Worm (Caenorhabditis elegans): ENCODE results near the gene tsg-101.

Gene tsg-101

DNA sequence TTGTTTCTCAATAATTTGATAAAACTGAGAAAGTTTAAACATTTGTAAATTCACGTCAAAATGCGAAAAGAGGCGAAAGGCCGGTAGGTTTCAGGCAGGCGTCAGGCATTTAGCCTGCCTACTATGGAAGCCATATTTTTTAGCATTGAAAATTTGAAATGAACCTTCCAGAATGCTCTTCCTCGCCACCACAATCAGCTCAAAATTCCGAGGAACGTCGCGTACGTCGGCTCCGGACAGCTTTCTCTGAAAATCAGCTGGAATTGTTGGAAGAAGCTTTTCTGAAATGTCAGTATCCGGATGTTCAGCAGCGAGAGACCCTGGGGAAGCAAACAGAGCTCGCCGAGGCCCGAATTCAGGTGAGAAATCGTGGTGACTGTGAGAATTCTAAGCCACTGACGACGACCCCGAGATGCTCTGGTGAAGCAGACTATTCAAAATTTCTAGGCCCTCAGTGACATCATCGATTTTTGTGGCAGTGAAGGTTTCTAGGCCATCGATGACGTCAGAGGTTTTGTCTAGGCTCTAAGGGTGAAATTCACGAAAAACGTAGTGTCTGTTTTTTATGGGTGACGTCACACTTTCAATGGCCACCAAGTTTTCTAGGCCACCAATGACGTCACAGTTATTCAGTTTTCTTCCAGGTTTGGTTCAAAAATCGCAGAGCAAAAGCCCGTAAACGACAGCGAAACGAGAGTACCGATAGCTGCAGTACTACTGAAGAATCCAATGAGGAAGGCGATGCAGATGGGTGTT is 12.2 kb downstream of the tsg-101 start:
- TF ChIP-seq mxl-1 (tag; optimal IDR thresholded peaks at IDR 0.05) (no peak), ceh-58 (GFP tag; IDR thresholded peaks at IDR 0.05) (0 out of 2 replicates have a peak, but pooled peaks have one; percentile 35), lin-54 (GFP tag; optimal IDR thresholded peaks at IDR 0.05) (no peak), zfh-2 (GFP tag; conservative IDR thresholded peaks at IDR 0.05) (peak; percentile 47; the same call in 1 of the 2 replicates)

DNA sequence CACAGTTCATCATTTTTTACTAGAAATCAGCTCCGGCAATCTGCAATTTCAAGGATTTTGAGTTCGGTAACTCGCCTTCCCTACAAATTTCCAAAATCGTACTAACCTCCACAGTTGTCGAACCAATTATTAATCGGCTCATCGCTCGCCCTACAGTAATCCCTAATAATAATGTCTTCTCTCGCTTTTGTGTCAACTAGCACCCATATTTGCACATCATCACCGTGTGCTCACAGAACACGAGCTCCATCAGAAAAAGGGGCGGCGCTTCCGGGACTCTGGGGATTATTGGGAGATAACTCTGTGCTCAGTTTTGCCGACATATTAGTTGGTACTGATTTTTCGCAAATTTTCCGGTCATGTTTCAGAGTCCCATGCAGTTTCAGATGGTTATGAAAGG is 16.5 kb downstream of the tsg-101 start, which contains the start of gene ceh-53:
Gene ceh-53, plus strand, starts transcription at position 301 of the 400 bp plus-strand sequence.
- no peak for TF ChIP-seq F52B5.7 (tag; optimal IDR thresholded peaks at IDR 0.05)
- no peak for TF ChIP-seq lir-1 (GFP tag; conservative IDR thresholded peaks at IDR 0.05)
- TF ChIP-seq let-607 (tag; optimal IDR thresholded peaks at IDR 0.05), result no peak
- TF ChIP-seq B0336.3 (GFP tag; IDR thresholded peaks at IDR 0.05), result no peak
- no peak for TF ChIP-seq pbrm-1 (GFP tag; IDR thresholded peaks at IDR 0.05)
- TF ChIP-seq dox-1 (GFP tag; IDR thresholded peaks at IDR 0.05), result no peak
- no peak for TF ChIP-seq F33H1.4 (GFP tag; IDR thresholded peaks at IDR 0.05)
- no peak for TF ChIP-seq T26A5.8 (tag; optimal IDR thresholded peaks at IDR 0.05)

DNA sequence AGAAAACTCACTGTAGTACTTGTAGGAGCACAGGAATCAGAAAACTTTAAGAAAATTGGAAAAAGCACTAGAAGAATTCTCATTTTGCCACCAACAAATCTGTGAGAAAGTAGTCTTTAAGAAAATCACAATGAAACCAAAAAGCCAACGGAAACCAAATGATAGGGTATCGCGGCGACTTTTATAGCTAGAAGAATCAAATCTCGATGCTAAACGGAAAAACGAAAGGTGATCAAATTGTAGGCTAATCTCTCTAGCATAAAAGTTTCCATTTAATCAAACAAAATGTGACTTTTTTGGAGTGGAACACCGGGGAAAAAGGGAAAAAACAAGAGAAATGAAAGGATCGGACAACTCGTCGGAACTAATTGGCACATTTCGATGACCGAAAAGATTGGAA is 18.0 kb downstream of the tsg-101 start, which contains the start of gene C09G12.17:
Gene C09G12.17, minus strand, starts transcription at position 101 of the 400 bp plus-strand sequence.
- TF ChIP-seq cebp-2 (GFP tag; IDR thresholded peaks at IDR 0.05), result no peak
- TF ChIP-seq nfya-1 (tag; optimal IDR thresholded peaks at IDR 0.05; ENCODE audit: borderline replicate concordance, insufficient read depth), result no peak
- TF ChIP-seq lag-1 (GFP tag; IDR thresholded peaks at IDR 0.05), result no peak
- TF ChIP-seq Y95B8A.8 (GFP tag; IDR thresholded peaks at IDR 0.05), result no peak
- TF ChIP-seq hlh-26 (GFP tag; conservative IDR thresholded peaks at IDR 0.05), result no peak
- TF ChIP-seq F22D6.2 (tag; optimal IDR thresholded peaks at IDR 0.05), result no peak
- no peak for TF ChIP-seq hsf-1 (GFP tag; IDR thresholded peaks at IDR 0.05)

DNA sequence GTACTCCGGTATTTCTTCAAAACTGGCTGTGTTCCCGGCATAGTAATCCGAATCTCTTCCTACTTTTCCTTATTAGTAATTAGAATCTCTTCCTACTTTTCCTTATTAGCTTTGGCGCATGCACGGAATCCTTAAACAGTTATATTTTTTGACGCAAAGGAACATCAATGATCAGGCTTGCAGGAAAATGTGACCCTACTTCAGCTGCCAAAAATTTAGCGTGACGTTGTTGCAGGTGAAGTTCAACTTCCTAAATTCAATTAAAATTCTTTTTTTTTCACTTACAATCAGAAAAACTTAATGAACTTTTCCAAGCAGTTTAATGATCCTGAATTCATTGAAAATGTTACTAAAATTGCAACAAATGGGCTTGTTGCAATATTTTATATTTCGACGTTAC is 21.1 kb downstream of the tsg-101 start, which contains the start of gene srz-79:
Gene srz-79, plus strand, starts transcription at position 301 of the 400 bp plus-strand sequence.
- TF ChIP-seq madf-3 (GFP tag; IDR thresholded peaks at IDR 0.05) (no peak), F37B4.10 (GFP tag; IDR thresholded peaks at IDR 0.05) (no peak)

DNA sequence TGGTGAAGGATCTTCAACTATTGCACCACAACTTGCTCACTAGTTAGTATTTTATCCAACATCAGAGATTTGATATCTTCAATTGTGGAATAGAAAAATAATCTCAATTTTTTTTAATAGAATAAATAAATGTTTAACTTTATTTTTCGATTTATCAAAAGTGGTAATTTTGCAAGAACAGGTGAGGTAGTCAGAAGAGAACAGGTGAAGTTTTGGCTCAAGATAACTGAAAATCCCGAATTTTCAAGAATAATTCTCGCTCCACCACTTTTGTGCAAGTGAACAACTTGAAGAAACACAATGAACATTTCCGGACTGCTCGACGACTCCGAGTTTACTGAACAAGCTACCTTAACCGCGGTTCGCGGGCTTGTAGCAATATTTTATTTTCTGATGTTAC is 22.9 kb downstream of the tsg-101 start, which contains the start of gene srz-78:
Gene srz-78, plus strand, starts transcription at position 301 of the 400 bp plus-strand sequence.
- no peak for TF ChIP-seq cebp-1 (GFP tag; IDR thresholded peaks at IDR 0.05)
- no peak for TF ChIP-seq cebp-1 (tag; optimal IDR thresholded peaks at IDR 0.05)
- TF ChIP-seq F55B11.4 (tag; optimal IDR thresholded peaks at IDR 0.05; ENCODE audit: borderline replicate concordance, insufficient read depth), result no peak
- TF ChIP-seq mxl-1 (tag; optimal IDR thresholded peaks at IDR 0.05), result no peak
- TF ChIP-seq F22D6.2 (tag; optimal IDR thresholded peaks at IDR 0.05), result no peak
- no peak for TF ChIP-seq ceh-58 (GFP tag; IDR thresholded peaks at IDR 0.05)
- TF ChIP-seq ztf-6 (GFP tag; IDR thresholded peaks at IDR 0.05), result no peak
- no peak for TF ChIP-seq tbx-9 (tag; optimal IDR thresholded peaks at IDR 0.05; ENCODE audit: borderline replicate concordance)
- no peak for TF ChIP-seq ceh-100 (GFP tag; IDR thresholded peaks at IDR 0.05)
- TF ChIP-seq attf-6 (GFP tag; IDR thresholded peaks at IDR 0.05), result no peak
- TF ChIP-seq xnd-1 (tag; optimal IDR thresholded peaks at IDR 0.05), result no peak
